Fruit fly (Drosophila melanogaster): ENCODE results near the gene CG11294.
A peak's percentile ranks its signal among the peaks of the same experiment; 100 is the strongest.

DNA sequence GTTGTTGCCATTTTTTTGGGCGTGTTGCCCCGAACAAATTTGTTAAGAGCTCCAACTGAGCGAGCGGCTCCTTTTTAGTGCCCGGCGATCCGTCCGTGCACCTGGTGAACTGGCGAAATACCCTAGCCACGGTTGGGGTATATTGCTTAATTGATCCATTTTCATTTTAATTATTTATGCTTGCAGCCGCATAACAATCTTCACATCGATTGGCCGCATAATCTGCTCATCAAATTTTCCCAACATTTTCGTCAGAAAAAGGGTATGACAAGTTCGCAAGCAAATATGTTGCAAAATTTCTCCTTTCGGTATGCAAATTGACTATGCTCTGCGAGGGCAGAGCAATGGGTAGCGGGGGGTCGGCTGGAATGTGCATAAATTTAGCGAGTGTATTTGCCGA, 25.7 kb downstream of the CG11294 start:
- TF ChIP-seq CG8632 (GFP tag; optimal IDR thresholded peaks at IDR 0.05) (no peak), Hr38 (GFP tag; optimal IDR thresholded peaks at IDR 0.05) (no peak), OdsH (GFP tag; optimal IDR thresholded peaks at IDR 0.05) (no peak), CG8119 (GFP tag; IDR thresholded peaks at IDR 0.05) (no peak), CG15336 (GFP tag; IDR thresholded peaks at IDR 0.05) (no peak), CG6854 (GFP tag; optimal IDR thresholded peaks at IDR 0.05) (no peak), CG6808 (GFP tag; optimal IDR thresholded peaks at IDR 0.05) (no peak), CG16779 (tag; optimal IDR thresholded peaks at IDR 0.05) (no peak), Gug (GFP tag; IDR thresholded peaks at IDR 0.05) (no peak), Eip93F (GFP tag; optimal IDR thresholded peaks at IDR 0.05) (peak; percentile 31), CG11762 (GFP tag; optimal IDR thresholded peaks at IDR 0.05; ENCODE audit: insufficient read depth) (no peak)

Measured in whole organism, prepupa.